Worm (Caenorhabditis elegans) whole organism, L3 larva: ENCODE data around the gene Y52E8A.6.

Experiments
- R02D3.7 ChIP-seq: fragments of 150-350 bp; optimal IDR thresholded peaks from 2 replicates; lab custom pipeline; 2014; ENCODE audit warnings: missing biosample characterization, missing genetic modification characterization
- ZK546.5 ChIP-seq: sonication (generic microtip); optimal IDR thresholded peaks from 2 replicates; lab custom pipeline; 2017; ENCODE audit warnings: missing biosample characterization, missing genetic modification characterization
- ama-1 ChIP-seq: fragments of 150-350 bp; optimal IDR thresholded peaks from 2 replicates; lab custom pipeline; 2018
- ceh-28 ChIP-seq: fragments of 150-350 bp; optimal IDR thresholded peaks from 2 replicates; lab custom pipeline; 2014; ENCODE audit warnings: missing biosample characterization, missing genetic modification reagents, missing genetic modification characterization
- ceh-9 ChIP-seq: sonication (generic microtip); optimal IDR thresholded peaks from 2 replicates; lab custom pipeline; 2018; ENCODE audit warnings: missing biosample characterization, missing genetic modification characterization
- daf-12 ChIP-seq: fragments of 150-350 bp; optimal IDR thresholded peaks from 2 replicates; lab custom pipeline; 2014; ENCODE audit warnings: missing biosample characterization, missing genetic modification reagents, missing genetic modification characterization
- egl-5 ChIP-seq: fragments of 150-350 bp; optimal IDR thresholded peaks from 2 replicates; lab custom pipeline; 2017; ENCODE audit warnings: missing biosample characterization, missing genetic modification reagents, missing genetic modification characterization, inconsistent platforms
- elt-1 ChIP-seq: fragments of 150-350 bp; optimal IDR thresholded peaks from 2 replicates; lab custom pipeline; 2014; ENCODE audit warnings: missing biosample characterization, missing genetic modification characterization
- elt-2 ChIP-seq: sonication (generic microtip); optimal IDR thresholded peaks from 2 replicates; lab custom pipeline; 2016; ENCODE audit warnings: missing genetic modification reagents, mild to moderate bottlenecking, missing genetic modification characterization, missing compliant biosample characterization
- elt-3 ChIP-seq, 3 experiments: fragments of 150-350 bp in 1 of 3; sonication (generic microtip) in 2 of 3; optimal IDR thresholded peaks; 2 replicates in 2 of 3; 4 replicates in 1 of 3; lab custom pipeline; 2014 to 2017; ENCODE audit warnings: missing biosample characterization in 3 of 3, missing genetic modification characterization in 3 of 3
- fkh-2 ChIP-seq: fragments of 150-350 bp; optimal IDR thresholded peaks from 2 replicates; lab custom pipeline; 2014; ENCODE audit warnings: missing biosample characterization, missing genetic modification reagents, missing genetic modification characterization
- hmg-11 ChIP-seq: sonication (generic microtip); optimal IDR thresholded peaks from 2 replicates; lab custom pipeline; 2016; ENCODE audit warnings: missing genetic modification characterization, missing compliant biosample characterization
- jun-1 ChIP-seq: fragments of 150-350 bp; optimal IDR thresholded peaks from 2 replicates; lab custom pipeline; 2014; ENCODE audit warnings: missing biosample characterization, missing genetic modification reagents, missing genetic modification characterization
- lsy-12 ChIP-seq: sonication (generic microtip); optimal IDR thresholded peaks from 2 replicates; lab custom pipeline; 2016; ENCODE audit warnings: mild to moderate bottlenecking, missing genetic modification characterization, missing compliant biosample characterization
- mdl-1 ChIP-seq: fragments of 150-350 bp; optimal IDR thresholded peaks from 2 replicates; lab custom pipeline; 2014; ENCODE audit warnings: missing biosample characterization, missing genetic modification characterization
- nfya-1 ChIP-seq: sonication (generic microtip); optimal IDR thresholded peaks from 2 replicates; lab custom pipeline; 2017; ENCODE audit warnings: missing genetic modification characterization, mild to moderate bottlenecking, missing compliant biosample characterization, antibody characterized with exemption, moderate library complexity; ENCODE audit not compliant: insufficient read depth
- nhr-12 ChIP-seq: fragments of 150-350 bp; optimal IDR thresholded peaks from 2 replicates; lab custom pipeline; 2014; ENCODE audit warnings: missing biosample characterization, missing genetic modification characterization
- nhr-23 ChIP-seq: fragments of 150-350 bp; optimal IDR thresholded peaks from 2 replicates; lab custom pipeline; 2014; ENCODE audit warnings: missing biosample characterization, missing genetic modification reagents, missing genetic modification characterization
- nhr-237 ChIP-seq: fragments of 150-350 bp; optimal IDR thresholded peaks from 2 replicates; lab custom pipeline; 2014; ENCODE audit warnings: missing biosample characterization, missing genetic modification characterization
- nhr-25 ChIP-seq: sonication (generic microtip); optimal IDR thresholded peaks from 2 replicates; lab custom pipeline; 2017; ENCODE audit warnings: missing biosample characterization, missing genetic modification characterization
- nhr-43 ChIP-seq: sonication (generic microtip); optimal IDR thresholded peaks from 2 replicates; lab custom pipeline; 2016; ENCODE audit warnings: mild to moderate bottlenecking, missing genetic modification characterization, missing compliant biosample characterization; ENCODE audit not compliant: poor library complexity, severe bottlenecking
- nhr-67 ChIP-seq: fragments of 150-350 bp; optimal IDR thresholded peaks from 2 replicates; lab custom pipeline; 2014; ENCODE audit warnings: missing biosample characterization, missing genetic modification characterization
- nhr-77 ChIP-seq: fragments of 150-350 bp; optimal IDR thresholded peaks from 2 replicates; lab custom pipeline; 2014; ENCODE audit warnings: missing biosample characterization, missing genetic modification characterization
- pha-4 ChIP-seq: fragments of 150-350 bp; optimal IDR thresholded peaks from 2 replicates; lab custom pipeline; 2014; ENCODE audit warnings: missing biosample characterization, missing genetic modification reagents, missing genetic modification characterization
- sea-2 ChIP-seq: fragments of 150-350 bp; sonication (generic microtip); optimal IDR thresholded peaks from 4 replicates; lab custom pipeline; 2014; ENCODE audit warnings: missing biosample characterization, missing genetic modification reagents, missing genetic modification characterization
- skn-1 ChIP-seq: fragments of 150-350 bp; optimal IDR thresholded peaks from 2 replicates; lab custom pipeline; 2014; ENCODE audit warnings: missing biosample characterization, missing genetic modification characterization
- tbx-2 ChIP-seq: sonication (generic microtip); optimal IDR thresholded peaks from 2 replicates; lab custom pipeline; 2016; ENCODE audit warnings: mild to moderate bottlenecking, missing genetic modification characterization, missing compliant biosample characterization
- unc-62 ChIP-seq: fragments of 150-350 bp; sonication (generic microtip); optimal IDR thresholded peaks from 4 replicates; lab custom pipeline; 2014; ENCODE audit warnings: missing biosample characterization, missing genetic modification reagents, missing genetic modification characterization
- ztf-11 ChIP-seq: fragments of 150-350 bp; optimal IDR thresholded peaks from 2 replicates; lab custom pipeline; 2014; ENCODE audit warnings: missing biosample characterization, missing genetic modification characterization
- ztf-4 ChIP-seq: fragments of 150-350 bp; optimal IDR thresholded peaks from 2 replicates; lab custom pipeline; 2014; ENCODE audit warnings: missing biosample characterization, missing genetic modification characterization

Gene Y52E8A.6

DNA sequence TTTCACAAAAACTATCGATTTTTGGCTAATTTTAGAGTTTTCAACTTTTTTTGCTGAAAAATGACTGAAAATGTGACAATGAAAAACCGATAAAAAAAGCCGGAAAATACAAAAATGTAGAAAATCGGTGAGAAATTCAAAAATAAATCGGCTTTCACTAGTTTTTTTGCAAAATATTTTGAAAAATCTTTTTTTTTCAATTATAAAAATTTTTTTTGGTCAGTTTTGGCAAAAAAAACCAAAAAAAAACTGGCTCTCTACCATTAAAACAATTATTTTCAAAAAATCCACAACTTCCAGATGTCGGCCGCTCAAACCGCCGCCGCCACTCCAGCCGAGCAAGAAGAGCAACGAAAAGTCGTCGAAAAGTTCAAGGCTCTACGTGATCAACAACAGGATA lies 6.7 kb upstream of the Y52E8A.6 start, which contains the start of gene pfd-2:
TSS of gene pfd-2 (plus strand) at position 301 of the 400 bp plus-strand sequence.
- TF ChIP-seq ceh-9 (no peak), unc-62 (GFP tag; lab: Kevin White, UChicago) (no peak), tbx-2 (tag; lab: Kevin White, UChicago) (no peak), elt-3 (tag; optimal IDR thresholded peaks at IDR 0.05; lab: Kevin White, UChicago) (no peak), ZK546.5 (tag; lab: Kevin White, UChicago) (no peak), elt-1 (tag; lab: Kevin White, UChicago) (no peak), ama-1 (lab: Kevin White, UChicago) (no peak), lsy-12 (tag; lab: Kevin White, UChicago) (no peak), ztf-4 (tag; lab: Kevin White, UChicago) (no peak), jun-1 (tag; lab: Kevin White, UChicago) (no peak), nhr-67 (no peak), nhr-237 (no peak), R02D3.7 (tag; lab: Kevin White, UChicago) (no peak), ztf-11 (tag; lab: Kevin White, UChicago) (no peak), nhr-77 (tag; lab: Kevin White, UChicago) (no peak)

DNA sequence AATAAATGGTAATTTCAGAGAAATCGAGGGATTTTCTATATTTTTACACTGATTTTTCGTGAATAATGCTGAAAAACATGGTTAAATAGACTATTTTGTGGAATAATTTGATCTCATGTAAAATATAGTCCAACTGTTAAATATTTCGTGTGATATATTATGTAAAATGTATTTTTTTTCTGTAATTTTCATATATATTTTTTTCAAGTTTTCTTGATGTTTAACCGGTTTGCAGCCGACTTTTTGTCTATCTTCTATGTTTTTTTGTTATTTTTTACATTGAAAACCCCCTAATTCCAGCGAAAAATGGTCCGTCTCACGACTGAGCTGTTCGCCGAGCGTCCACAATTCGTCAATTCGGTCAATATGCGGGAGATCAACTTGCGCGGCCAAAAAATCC lies 4.3 kb upstream of the Y52E8A.6 start, which contains the start of gene mog-2:
TSS of gene mog-2 (plus strand) at position 301 of the 400 bp plus-strand sequence.
- no peak for TF ChIP-seq nhr-43

- TF ChIP-seq hmg-11 (tag; lab: Kevin White, UChicago) (peak; percentile 85), nhr-23 (tag; lab: Kevin White, UChicago) (peak; percentile 9), pha-4 (peak; percentile 63), nfya-1 (peak; percentile 43), ztf-4 (tag; lab: Kevin White, UChicago) (no peak)
Measured at ce11 chrII:4322871-4323270, 3.1 kb upstream of the Y52E8A.6 start, which contains the start of gene H20J04.6. H20J04.6 (plus strand) TSS chrII:4323256.

ce11 chrII:4321766-4322165 lies 2.0 kb upstream of the Y52E8A.6 start, which contains the start of gene Y52E8A.1:
Y52E8A.1 (plus strand) TSS chrII:4322066.
- no peak for TF ChIP-seq ztf-11 (tag; lab: Kevin White, UChicago)

DNA sequence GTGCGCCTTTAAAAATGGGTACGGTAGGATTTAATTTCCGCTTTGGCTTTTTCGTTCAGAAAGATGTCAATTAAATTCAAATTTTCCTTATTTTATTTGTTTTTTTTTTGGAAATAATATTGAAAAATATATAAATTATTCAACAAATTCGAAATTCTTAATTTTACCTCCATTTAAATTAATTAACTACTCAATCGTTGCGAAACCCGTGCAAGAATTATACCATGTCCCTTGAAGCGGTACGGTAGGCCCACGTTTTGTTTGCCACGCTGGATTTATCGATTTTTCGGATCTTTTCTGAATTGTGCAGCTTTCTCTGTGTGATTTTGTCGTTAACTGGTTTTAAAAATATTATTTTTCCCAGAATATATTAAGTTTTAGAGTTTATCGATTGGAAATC lies 686 bp upstream of the Y52E8A.6 start, which contains the start of gene Y52E8A.2:
TSS of gene Y52E8A.2 (plus strand) at position 382 of the 400 bp plus-strand sequence.
- TF ChIP-seq nhr-67 (no peak), tbx-2 (tag; lab: Kevin White, UChicago) (no peak)
- TF ChIP-seq, all 47 proteins: peak for 0

DNA sequence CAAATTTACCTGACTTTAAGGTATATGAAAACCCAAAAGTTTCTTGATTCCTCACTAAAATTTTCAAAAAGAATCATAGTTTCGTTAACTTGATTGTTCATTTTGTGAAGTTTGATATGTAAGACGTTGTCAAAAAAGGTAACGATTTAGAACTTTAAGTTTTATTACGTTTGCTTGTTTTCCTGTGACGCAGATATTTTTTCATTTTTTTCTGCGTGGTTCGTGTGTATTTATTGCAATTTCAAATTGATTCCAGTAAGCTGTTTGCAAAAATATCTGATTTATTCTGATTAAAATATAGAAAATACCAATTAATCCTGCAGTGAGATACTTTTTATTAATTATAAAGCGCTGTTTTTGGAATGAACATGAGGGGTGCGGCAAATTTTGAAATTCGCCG lies 3.8 kb downstream of the Y52E8A.6 start, which contains the start of gene srw-40:
TSS of gene srw-40 (minus strand) at position 101 of the 400 bp plus-strand sequence.
- TF ChIP-seq jun-1 (tag; lab: Kevin White, UChicago) (no peak), nhr-237 (no peak), nhr-25 (tag; lab: Kevin White, UChicago) (no peak), elt-2 (tag; lab: Kevin White, UChicago) (no peak), skn-1 (no peak), ceh-28 (tag; lab: Kevin White, UChicago) (no peak), lsy-12 (tag; lab: Kevin White, UChicago) (no peak), mdl-1 (tag; lab: Kevin White, UChicago) (no peak), elt-1 (tag; lab: Kevin White, UChicago) (no peak), tbx-2 (tag; lab: Kevin White, UChicago) (no peak), pha-4 (no peak), ama-1 (lab: Kevin White, UChicago) (no peak), fkh-2 (tag; lab: Kevin White, UChicago) (no peak), egl-5 (no peak), daf-12 (tag; lab: Kevin White, UChicago) (no peak), R02D3.7 (tag; lab: Kevin White, UChicago) (no peak), unc-62 (GFP tag; lab: Kevin White, UChicago) (no peak), sea-2 (GFP tag; lab: Kevin White, UChicago) (no peak), nhr-12 (tag; lab: Kevin White, UChicago) (no peak)
